Worm (Caenorhabditis elegans) whole organism, L4 larva: Measurements from ENCODE around the gene ugt-34.

ENCODE experiments used
- F26F4.8 ChIP-seq: fragments of 200-800 bp; sonication (Bioruptor generic); conservative IDR thresholded peaks from 2 replicates; pipeline ENCODE4 v1.3.6; 2022; ENCODE audit warnings: missing genetic modification characterization, missing compliant biosample characterization
- F37D6.2 ChIP-seq: sonication (generic microtip); optimal IDR thresholded peaks from 2 replicates; lab custom pipeline; 2016; ENCODE audit warnings: mild to moderate bottlenecking, missing genetic modification characterization, missing compliant biosample characterization
- Y105C5A.15 ChIP-seq: fragments of 200-800 bp; sonication (Bioruptor generic); IDR thresholded peaks from 2 replicates; pipeline ENCODE4 v1.3.6; 2022; ENCODE audit warnings: missing genetic modification characterization, missing compliant biosample characterization
- aha-1 ChIP-seq: fragments of 150-350 bp; peaks from one replicate; lab custom pipeline; 2014; ENCODE audit warnings: missing biosample characterization, missing genetic modification characterization
- ama-1 ChIP-seq: fragments of 150-350 bp; optimal IDR thresholded peaks from 2 replicates; lab custom pipeline; 2014; ENCODE audit warnings: inconsistent platforms, mixed read lengths
- attf-4 ChIP-seq: sonication (generic microtip); optimal IDR thresholded peaks from 3 replicates; lab custom pipeline; 2017; ENCODE audit warnings: missing biosample characterization, missing genetic modification characterization
- ceh-28 ChIP-seq: fragments of 150-350 bp; optimal IDR thresholded peaks from 2 replicates; lab custom pipeline; 2014; ENCODE audit warnings: missing biosample characterization, missing genetic modification reagents, missing genetic modification characterization
- ctbp-1 ChIP-seq: fragments of 200-800 bp; sonication (Bioruptor generic); IDR thresholded peaks from 2 replicates; pipeline ENCODE4 v1.3.6; 2022; ENCODE audit warnings: missing genetic modification reagents, missing genetic modification characterization, missing compliant biosample characterization
- daf-19 ChIP-seq: fragments of 200-800 bp; sonication (Bioruptor generic); conservative IDR thresholded peaks from 2 replicates; pipeline ENCODE4 v1.3.6; 2022; ENCODE audit warnings: missing genetic modification characterization, missing compliant biosample characterization
- dpl-1 ChIP-seq: fragments of 150-350 bp; optimal IDR thresholded peaks from 2 replicates; lab custom pipeline; 2014; ENCODE audit warnings: missing biosample characterization, missing genetic modification reagents, missing genetic modification characterization
- dve-1 ChIP-seq: sonication (generic microtip); optimal IDR thresholded peaks from 2 replicates; lab custom pipeline; 2017; ENCODE audit warnings: antibody characterized with exemption, mild to moderate bottlenecking, missing genetic modification characterization, missing compliant biosample characterization; ENCODE audit not compliant: insufficient read depth
- egl-43 ChIP-seq: fragments of 200-800 bp; sonication (Bioruptor generic); IDR thresholded peaks from 2 replicates; pipeline ENCODE4 v1.3.6; 2022; ENCODE audit warnings: missing genetic modification reagents, missing genetic modification characterization, missing compliant biosample characterization
- fkh-10 ChIP-seq: fragments of 150-350 bp; optimal IDR thresholded peaks from 2 replicates; lab custom pipeline; 2014; ENCODE audit warnings: missing biosample characterization, missing genetic modification reagents, missing genetic modification characterization
- hlh-30 ChIP-seq: sonication (generic microtip); optimal IDR thresholded peaks from 2 replicates; lab custom pipeline; 2017; ENCODE audit warnings: antibody characterized with exemption, mild to moderate bottlenecking, missing genetic modification characterization, missing compliant biosample characterization; ENCODE audit not compliant: insufficient read depth
- hmg-1.1 ChIP-seq: fragments of 200-800 bp; sonication (Bioruptor generic); IDR thresholded peaks from 2 replicates; pipeline ENCODE4 v1.3.6; 2022; ENCODE audit warnings: missing genetic modification reagents, missing genetic modification characterization, missing compliant biosample characterization
- lin-29 ChIP-seq: fragments of 200-800 bp; sonication (Bioruptor generic); IDR thresholded peaks from 2 replicates; pipeline ENCODE4 v1.3.6; 2022; ENCODE audit warnings: missing genetic modification reagents, missing genetic modification characterization, missing compliant biosample characterization
- lsy-2 ChIP-seq, 2 experiments: fragments of 150-350 bp in 1 of 2; sonication (generic microtip) in 1 of 2; optimal IDR thresholded peaks; 2 replicates each; lab custom pipeline; 2014 to 2017; ENCODE audit warnings: missing biosample characterization in 2 of 2, missing genetic modification characterization in 2 of 2
- madf-9 ChIP-seq: fragments of 200-800 bp; sonication (Bioruptor generic); conservative IDR thresholded peaks from 2 replicates; pipeline ENCODE4 v1.3.6; 2022; ENCODE audit warnings: missing genetic modification reagents, missing genetic modification characterization, missing compliant biosample characterization
- mdl-1 ChIP-seq, 2 experiments: fragments of 150-350 bp in 1 of 2; sonication (generic microtip) in 1 of 2; optimal IDR thresholded peaks; 2 replicates each; lab custom pipeline; 2014 to 2017; ENCODE audit warnings: missing biosample characterization in 2 of 2, missing genetic modification characterization in 2 of 2
- mdt-29 ChIP-seq: fragments of 200-800 bp; sonication (Bioruptor generic); IDR thresholded peaks from 2 replicates; pipeline ENCODE4 v1.3.6; 2022; ENCODE audit warnings: missing genetic modification reagents, missing genetic modification characterization, missing compliant biosample characterization
- mep-1 ChIP-seq: fragments of 150-350 bp; sonication (generic microtip); optimal IDR thresholded peaks from 3 replicates; lab custom pipeline; 2014; ENCODE audit warnings: missing biosample characterization, missing genetic modification characterization
- mes-2 ChIP-seq: sonication (generic microtip); optimal IDR thresholded peaks from 2 replicates; lab custom pipeline; 2016; ENCODE audit warnings: missing genotype, mild to moderate bottlenecking, missing genetic modification characterization, missing compliant biosample characterization; ENCODE audit not compliant: poor library complexity, severe bottlenecking
- mxl-3 ChIP-seq: fragments of 200-800 bp; sonication (Bioruptor generic); optimal IDR thresholded peaks from 2 replicates; lab custom pipeline; 2018; ENCODE audit warnings: mild to moderate bottlenecking, missing genetic modification characterization, missing compliant biosample characterization
- nhr-11 ChIP-seq: fragments of 150-350 bp; optimal IDR thresholded peaks from 2 replicates; lab custom pipeline; 2014; ENCODE audit warnings: missing biosample characterization, missing genetic modification characterization
- nhr-6 ChIP-seq: fragments of 150-350 bp; optimal IDR thresholded peaks from 2 replicates; lab custom pipeline; 2014; ENCODE audit warnings: missing biosample characterization, missing genetic modification characterization
- rbr-2 ChIP-seq: sonication (generic microtip); optimal IDR thresholded peaks from 2 replicates; lab custom pipeline; 2016; ENCODE audit warnings: missing genotype, missing genetic modification characterization, missing compliant biosample characterization
- unc-62 ChIP-seq, 3 experiments: fragments of 150-350 bp in 1 of 3; sonication (generic microtip); optimal IDR thresholded peaks in 2 of 3; peaks in 1 of 3; 1 replicate in 1 of 3; 2 replicates in 2 of 3; lab custom pipeline; 2014 to 2017; ENCODE audit warnings: missing biosample characterization in 3 of 3, missing genetic modification characterization in 3 of 3, missing genetic modification reagents in 3 of 3, missing genotype in 1 of 3
- vab-7 ChIP-seq: fragments of 200-800 bp; sonication (Bioruptor generic); IDR thresholded peaks from 2 replicates; pipeline ENCODE4 v1.3.6; 2022; ENCODE audit warnings: missing genetic modification reagents, missing genetic modification characterization, missing compliant biosample characterization
- zag-1 ChIP-seq: fragments of 150-350 bp; optimal IDR thresholded peaks from 2 replicates; lab custom pipeline; 2014; ENCODE audit warnings: missing biosample characterization, missing genetic modification characterization
- zfp-3 ChIP-seq: fragments of 200-800 bp; sonication (Bioruptor generic); conservative IDR thresholded peaks from 2 replicates; pipeline ENCODE4 v1.3.6; 2022; ENCODE audit warnings: missing genetic modification reagents, missing genetic modification characterization, missing compliant biosample characterization

ugt-34 gene

ce11 chrV:10681117-10681959 is 24.6 kb upstream of the ugt-34 start (continued):
- TF ChIP-seq mdl-1 (tag; optimal IDR thresholded peaks at IDR 0.05; lab: Kevin White, UChicago) (peak in 1 of 2 experiments; percentile 78), F37D6.2 (tag; lab: Kevin White, UChicago) (no peak), mep-1 (tag; lab: Kevin White, UChicago) (peak; percentile 11), hmg-1.1 (GFP tag; lab: Robert Waterston, UW) (peak; percentile 53; the same call in 1 of the 2 replicates), nhr-11 (tag; lab: Kevin White, UChicago) (peak; percentile 63), mxl-3 (GFP tag; lab: Kevin White, UChicago) (peak; percentile 88), ceh-28 (tag; lab: Kevin White, UChicago) (peak; percentile 43), dve-1 (tag; lab: Kevin White, UChicago) (peak; percentile 64), madf-9 (GFP tag; lab: Robert Waterston, UW) (no peak), Y105C5A.15 (no peak), egl-43 (GFP tag; lab: Robert Waterston, UW) (0 out of 2 replicates have a peak, but pooled peaks have one; percentile 11), nhr-6 (no peak)

DNA sequence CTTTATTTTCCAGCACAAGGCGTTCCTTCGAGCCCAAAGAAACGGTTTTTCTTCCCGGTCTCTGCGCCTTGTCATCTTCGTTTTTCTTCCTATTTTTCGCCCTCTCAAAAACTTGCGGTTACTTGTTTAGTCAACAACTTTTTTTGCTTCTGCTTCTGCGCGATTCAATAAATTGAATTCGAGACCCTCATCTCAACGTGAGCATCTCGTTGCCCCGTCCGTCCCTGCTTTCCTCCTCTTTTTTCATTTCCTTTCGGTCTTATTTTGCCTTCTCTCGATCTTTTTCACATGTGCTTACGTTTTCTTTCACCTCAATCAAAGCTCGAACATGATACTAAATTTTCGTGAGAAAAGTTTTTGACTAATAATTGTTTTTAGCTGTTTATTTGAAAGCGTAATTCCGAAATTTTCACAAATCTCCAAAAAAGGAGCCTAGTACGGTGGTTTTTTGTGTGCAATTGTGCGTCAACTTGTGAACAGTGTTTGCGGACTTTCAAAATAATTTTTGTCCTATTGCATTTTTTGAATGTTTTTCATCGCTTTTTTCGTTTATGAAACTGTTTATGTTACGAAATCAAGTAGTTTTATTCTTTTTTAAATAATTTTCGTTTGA is 23.3 kb upstream of the ugt-34 start:
- TF ChIP-seq lsy-2 (tag; optimal IDR thresholded peaks at IDR 0.05; lab: Kevin White, UChicago) (peak in 1 of 2 experiments; percentile 77), mes-2 (tag; lab: Kevin White, UChicago) (peak; percentile 24), fkh-10 (GFP tag; lab: Kevin White, UChicago) (peak; percentile 43), lin-29 (no peak), zfp-3 (no peak), aha-1 (tag; lab: Kevin White, UChicago) (peak; percentile 65)

DNA sequence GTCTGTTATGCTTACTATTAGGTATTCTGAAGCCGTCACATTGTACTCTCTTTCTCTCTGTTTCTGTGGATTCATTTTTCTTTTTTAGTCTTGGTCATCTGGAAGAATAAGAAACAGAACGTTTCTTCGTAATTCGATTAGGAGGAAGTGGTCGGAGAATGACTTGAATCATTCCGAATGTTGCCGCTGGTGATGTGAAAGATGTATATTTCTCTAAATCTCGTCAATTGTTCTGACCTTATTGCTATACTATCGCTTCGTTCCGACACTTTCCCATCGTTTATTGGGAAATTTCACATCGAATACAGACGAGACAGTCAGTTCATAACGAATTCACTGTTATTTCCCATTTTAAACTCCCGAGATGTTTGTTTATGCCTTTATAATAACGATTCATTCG is 22.3 kb upstream of the ugt-34 start:
- no peak for TF ChIP-seq attf-4
- no peak for TF ChIP-seq ama-1 (lab: Kevin White, UChicago)
- TF ChIP-seq dpl-1 (GFP tag; lab: Kevin White, UChicago) = no peak
- peak in 1 of 2 experiments; percentile 8 for TF ChIP-seq lsy-2 (tag; optimal IDR thresholded peaks at IDR 0.05; lab: Kevin White, UChicago)
- no peak for TF ChIP-seq vab-7 (GFP tag; lab: Robert Waterston, UW)
- no peak for TF ChIP-seq zag-1 (tag; lab: Kevin White, UChicago)

- TF ChIP-seq hmg-1.1 (GFP tag; lab: Robert Waterston, UW) (peak; percentile 67), lin-29 (no peak), unc-62 (GFP tag; optimal IDR thresholded peaks at IDR 0.05 in 1 of 2; lab: Kevin White, UChicago) (peak in 1 of 2 experiments; percentile 83), unc-62 (tag; optimal IDR thresholded peaks at IDR 0.05; lab: Kevin White, UChicago) (no peak), rbr-2 (tag; lab: Kevin White, UChicago) (peak; percentile 46), lsy-2 (tag; optimal IDR thresholded peaks at IDR 0.05; lab: Kevin White, UChicago) (peak in 1 of 2 experiments; percentile 21), daf-19 (GFP tag; lab: Robert Waterston, UW) (no peak), F26F4.8 (GFP tag; lab: Robert Waterston, UW) (no peak), zfp-3 (no peak), hlh-30 (tag; lab: Kevin White, UChicago) (peak; percentile 12), nhr-11 (tag; lab: Kevin White, UChicago) (peak; percentile 18), fkh-10 (GFP tag; lab: Kevin White, UChicago) (peak; percentile 46), mdl-1 (tag; optimal IDR thresholded peaks at IDR 0.05; lab: Kevin White, UChicago) (peak in 1 of 2 experiments; percentile 27), ctbp-1 (GFP tag; lab: Robert Waterston, UW) (0 out of 2 replicates have a peak, but pooled peaks have one; percentile 22), mdt-29 (GFP tag; lab: Robert Waterston, UW) (no peak), Y105C5A.15 (no peak)
These were observed 20.7 kb upstream of the ugt-34 start for ce11 chrV:10677459-10677858.
